Worm (Caenorhabditis elegans) whole organism, early embryonic: ENCODE results near the gene iff-2.

Source experiments
- B0310.2 ChIP-seq: sonication (generic microtip); optimal IDR thresholded peaks from 2 replicates; lab custom pipeline; 2016; ENCODE audit warnings: mild to moderate bottlenecking, missing genetic modification characterization, missing compliant biosample characterization
- F13C5.2 ChIP-seq: sonication (generic microtip); optimal IDR thresholded peaks from 2 replicates; lab custom pipeline; 2017; ENCODE audit warnings: mild to moderate bottlenecking, missing genetic modification characterization, inconsistent platforms, missing compliant biosample characterization
- ama-1 ChIP-seq: fragments of 150-350 bp; optimal IDR thresholded peaks from 2 replicates; lab custom pipeline; 2014
- ceh-13 ChIP-seq: fragments of 200-800 bp; sonication (Bioruptor generic); optimal IDR thresholded peaks from 2 replicates; lab custom pipeline; 2018; ENCODE audit warnings: mild to moderate bottlenecking, missing genetic modification characterization, missing compliant biosample characterization
- ets-7 ChIP-seq: sonication (generic microtip); optimal IDR thresholded peaks from 2 replicates; lab custom pipeline; 2016; ENCODE audit warnings: missing genotype, missing genetic modification characterization, missing compliant biosample characterization
- flt-1 ChIP-seq: fragments of 200-800 bp; sonication (Bioruptor generic); IDR thresholded peaks from 2 replicates; pipeline ENCODE4 v1.3.6; 2022; ENCODE audit warnings: missing genetic modification characterization, missing compliant biosample characterization
- hmbx-1 ChIP-seq: sonication (generic microtip); optimal IDR thresholded peaks from 2 replicates; lab custom pipeline; 2016; ENCODE audit warnings: mild to moderate bottlenecking, missing genetic modification characterization, missing compliant biosample characterization
- hmg-4 ChIP-seq: fragments of 200-800 bp; sonication (Bioruptor generic); optimal IDR thresholded peaks from 2 replicates; lab custom pipeline; 2018; ENCODE audit warnings: mild to moderate bottlenecking, missing genetic modification characterization, missing compliant biosample characterization
- hnd-1 ChIP-seq: sonication (generic microtip); optimal IDR thresholded peaks from 2 replicates; lab custom pipeline; 2016; ENCODE audit warnings: missing genetic modification characterization, missing compliant biosample characterization
- pes-1 ChIP-seq: fragments of 200-800 bp; sonication (Bioruptor generic); IDR thresholded peaks from 2 replicates; pipeline ENCODE4 v1.3.6; 2022; ENCODE audit warnings: missing genetic modification reagents, missing genetic modification characterization, missing compliant biosample characterization
- sea-1 ChIP-seq: fragments of 200-800 bp; sonication (Bioruptor generic); conservative IDR thresholded peaks from 2 replicates; pipeline ENCODE4 v1.3.6; 2022; ENCODE audit warnings: missing genetic modification characterization, missing compliant biosample characterization
- tbx-11 ChIP-seq: fragments of 200-800 bp; sonication (Bioruptor generic); IDR thresholded peaks from 2 replicates; pipeline ENCODE4 v1.3.6; 2022; ENCODE audit warnings: missing genetic modification characterization, missing compliant biosample characterization

DNA sequence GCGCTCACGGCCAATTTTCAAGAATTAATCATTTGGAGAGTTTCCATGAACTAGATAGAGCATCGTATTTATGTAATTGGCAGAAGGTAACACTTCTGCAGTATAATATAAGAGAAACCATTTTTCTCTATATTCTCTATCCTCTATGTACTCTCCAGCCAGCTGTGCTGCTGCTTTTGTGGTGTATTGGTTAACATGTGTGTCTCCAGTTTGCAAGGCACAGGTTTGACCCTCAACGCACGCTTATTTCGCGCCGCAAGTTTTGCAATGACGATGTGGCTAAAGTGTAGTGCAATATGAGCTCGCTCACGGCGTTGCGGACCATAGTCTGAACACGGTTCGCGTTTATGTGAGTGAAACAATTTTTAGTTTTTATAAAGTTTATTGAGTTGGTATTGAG lies 14.2 kb downstream of the iff-2 start:
- TF ChIP-seq sea-1 (GFP tag; lab: Robert Waterston, UW) (peak; percentile 85), ama-1 (lab: Kevin White, UChicago) (no peak), ceh-13 (GFP tag; lab: Kevin White, UChicago) (peak; percentile 76), ets-7 (tag; lab: Kevin White, UChicago) (peak; percentile 74), pes-1 (peak; percentile 90), tbx-11 (peak; percentile 91), hmg-4 (GFP tag; lab: Kevin White, UChicago) (peak; percentile 93), B0310.2 (tag; lab: Kevin White, UChicago) (peak; percentile 81), F13C5.2 (tag; lab: Kevin White, UChicago) (peak; percentile 86), flt-1 (peak; percentile 92), hmbx-1 (peak; percentile 77), hnd-1 (tag; lab: Kevin White, UChicago) (peak; percentile 74)
